Fruit fly (Drosophila melanogaster): ENCODE data around the gene CG32683.

DNA sequence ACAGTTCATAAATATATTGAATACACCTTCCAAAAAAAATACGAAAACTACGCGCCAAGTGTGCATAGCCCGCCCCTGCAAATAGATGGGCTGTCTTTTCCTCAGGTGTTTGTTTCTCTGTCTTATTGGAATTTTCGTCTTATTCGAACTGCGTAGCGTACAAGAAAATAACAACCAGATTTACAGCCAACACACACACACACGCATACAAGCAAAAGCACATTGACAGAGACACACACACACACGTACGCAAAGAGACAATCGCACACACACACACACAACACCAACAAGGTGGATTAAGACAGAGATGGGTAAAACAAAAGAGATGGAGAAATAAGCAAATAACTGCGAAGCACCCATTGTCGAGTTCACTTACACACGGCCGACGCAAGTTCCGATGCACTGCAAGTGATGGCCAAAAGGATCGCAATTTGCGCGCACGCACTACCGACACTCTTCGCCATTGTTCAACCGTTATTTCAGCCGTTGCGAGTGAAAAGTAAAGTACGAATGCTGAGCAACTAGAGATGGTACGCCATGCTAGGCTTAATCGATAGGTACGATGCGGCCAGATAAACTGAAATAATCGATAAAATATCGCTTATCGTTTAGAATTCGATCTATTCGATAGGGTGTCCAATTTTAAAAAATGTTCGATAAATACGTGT lies 88.8 kb downstream of the CG32683 start:
- TF ChIP-seq usp (GFP tag; optimal IDR thresholded peaks at IDR 0.05), result no peak
- TF ChIP-seq Dll (optimal IDR thresholded peaks at IDR 0.05), result no peak
- no peak for TF ChIP-seq CG8478 (optimal IDR thresholded peaks at IDR 0.05)
